Fruit fly (Drosophila melanogaster): ENCODE measurements around the gene CG44001.

CG44001 gene

DNA sequence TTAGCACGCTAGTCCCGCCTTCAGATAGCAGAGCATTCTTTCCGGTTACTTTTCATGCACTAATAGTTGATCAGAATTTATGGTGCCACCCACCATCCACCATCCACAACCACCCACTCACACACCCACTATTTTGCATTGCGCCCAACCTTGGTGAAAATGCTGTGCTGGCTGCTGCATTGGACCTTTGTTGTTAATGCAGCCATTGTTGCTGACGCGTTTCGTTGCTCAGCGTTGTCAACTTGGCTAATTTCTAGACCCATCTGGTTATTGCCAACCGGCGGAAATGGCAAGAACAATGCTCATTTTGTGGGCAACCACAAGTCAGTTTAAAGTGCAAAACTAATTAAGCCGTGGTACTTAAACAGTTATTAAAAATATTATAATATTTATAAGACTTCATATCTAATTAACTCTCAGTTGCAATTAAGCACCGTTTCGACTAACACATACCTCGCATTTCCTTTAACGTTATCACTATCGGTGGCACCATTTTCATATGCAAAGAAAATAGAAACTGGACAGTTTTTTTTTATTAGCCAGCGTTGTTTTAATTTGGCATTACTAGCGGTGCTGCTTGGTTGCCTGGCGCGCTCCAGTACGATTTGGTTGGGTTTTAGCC is 45.7 kb downstream of the CG44001 start:
- no peak for TF ChIP-seq Dll (optimal IDR thresholded peaks at IDR 0.05)
- TF ChIP-seq EcR (GFP tag; optimal IDR thresholded peaks at IDR 0.05), result no peak
- TF ChIP-seq CG8478 (optimal IDR thresholded peaks at IDR 0.05), result no peak
- TF ChIP-seq psq (optimal IDR thresholded peaks at IDR 0.05), result no peak
- TF ChIP-seq pan (optimal IDR thresholded peaks at IDR 0.05), result no peak
- TF ChIP-seq usp (GFP tag; optimal IDR thresholded peaks at IDR 0.05), result no peak

DNA sequence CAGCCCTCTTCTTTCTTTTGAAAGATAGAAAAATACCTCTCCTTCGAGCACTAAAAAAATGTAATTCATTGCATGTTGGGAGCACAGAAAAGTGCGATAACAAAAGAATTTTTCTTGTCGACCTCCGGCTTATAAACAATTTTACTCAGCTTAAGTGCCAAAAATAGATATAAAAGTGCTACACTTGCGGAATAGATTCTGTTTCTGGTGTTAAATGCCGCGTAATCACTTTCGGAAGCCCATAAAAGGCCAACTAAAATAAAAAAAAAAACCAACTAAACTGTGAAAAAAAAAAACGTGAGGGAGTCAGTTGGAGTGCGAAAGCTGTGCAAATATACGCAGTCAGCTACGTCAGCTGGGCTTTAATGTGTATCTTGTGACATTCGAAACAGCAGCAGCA is 46.6 kb downstream of the CG44001 start:
- TF ChIP-seq Dll (optimal IDR thresholded peaks at IDR 0.05), result no peak
- TF ChIP-seq pan (optimal IDR thresholded peaks at IDR 0.05), result no peak

DNA sequence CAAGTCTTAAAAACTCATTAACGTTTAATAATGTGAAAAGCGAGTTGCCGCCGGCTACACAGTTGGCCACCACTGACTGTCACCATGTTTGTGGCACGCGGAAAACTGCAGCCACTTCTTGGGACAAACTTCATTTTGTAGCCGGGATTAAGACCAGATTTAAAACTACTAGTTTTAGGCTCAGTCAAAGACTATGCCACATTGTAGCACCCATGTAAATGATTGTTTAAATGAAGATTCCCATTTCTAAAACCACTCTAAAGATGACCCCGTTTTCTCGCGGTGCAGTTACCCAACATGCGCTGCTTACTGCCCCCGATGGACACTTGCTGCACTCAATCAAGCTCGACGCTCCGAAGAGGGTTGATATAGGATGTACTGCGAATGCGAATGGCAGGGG is 47.3 kb downstream of the CG44001 start:
- no peak for TF ChIP-seq pan (optimal IDR thresholded peaks at IDR 0.05)

DNA sequence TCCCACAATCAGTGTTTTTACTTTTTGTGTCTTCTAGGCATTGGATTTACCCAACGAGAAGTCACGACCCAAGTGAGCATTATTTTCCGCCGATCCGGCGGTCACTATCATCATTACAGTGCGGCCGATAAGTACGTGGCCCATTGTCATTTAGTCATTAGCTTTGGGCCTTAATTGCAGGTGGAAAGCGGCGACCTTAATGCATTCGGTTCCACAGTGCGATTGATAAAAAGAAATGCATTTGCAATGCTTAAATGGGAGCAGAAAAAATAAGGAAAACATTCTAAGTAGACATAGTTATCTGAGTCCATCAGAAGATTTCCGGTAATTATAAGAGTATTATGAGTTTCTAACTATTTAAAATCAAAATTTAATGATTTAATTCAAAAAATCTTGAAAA is 49.1 kb downstream of the CG44001 start:
- TF ChIP-seq Dll (optimal IDR thresholded peaks at IDR 0.05) (no peak), usp (GFP tag; optimal IDR thresholded peaks at IDR 0.05) (no peak), pan (optimal IDR thresholded peaks at IDR 0.05) (no peak), CG8478 (optimal IDR thresholded peaks at IDR 0.05) (no peak), psq (optimal IDR thresholded peaks at IDR 0.05) (no peak), EcR (GFP tag; optimal IDR thresholded peaks at IDR 0.05) (no peak)

DNA sequence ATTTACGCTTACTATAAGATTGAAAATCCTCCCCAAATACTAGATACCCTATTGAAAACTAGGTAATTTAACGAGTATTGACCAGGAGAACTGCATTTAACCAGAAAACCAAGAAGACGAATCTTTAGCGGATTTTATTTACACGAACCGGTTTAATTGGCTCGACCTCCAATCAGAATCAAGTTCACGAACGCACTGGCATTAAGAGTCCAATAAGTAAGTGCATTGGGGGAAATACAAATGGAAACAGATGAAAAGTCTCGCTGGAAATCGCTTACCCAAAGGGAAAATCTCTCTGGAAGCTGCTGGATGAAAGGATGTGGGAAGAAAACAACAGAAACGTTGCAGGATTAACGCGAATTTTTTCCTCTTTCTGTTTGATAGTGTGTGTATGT is 49.5 kb downstream of the CG44001 start:
- TF ChIP-seq pan (optimal IDR thresholded peaks at IDR 0.05) (no peak), EcR (GFP tag; optimal IDR thresholded peaks at IDR 0.05) (no peak), CG8478 (optimal IDR thresholded peaks at IDR 0.05) (no peak), Dll (optimal IDR thresholded peaks at IDR 0.05) (no peak), usp (GFP tag; optimal IDR thresholded peaks at IDR 0.05) (no peak), psq (optimal IDR thresholded peaks at IDR 0.05) (no peak)

DNA sequence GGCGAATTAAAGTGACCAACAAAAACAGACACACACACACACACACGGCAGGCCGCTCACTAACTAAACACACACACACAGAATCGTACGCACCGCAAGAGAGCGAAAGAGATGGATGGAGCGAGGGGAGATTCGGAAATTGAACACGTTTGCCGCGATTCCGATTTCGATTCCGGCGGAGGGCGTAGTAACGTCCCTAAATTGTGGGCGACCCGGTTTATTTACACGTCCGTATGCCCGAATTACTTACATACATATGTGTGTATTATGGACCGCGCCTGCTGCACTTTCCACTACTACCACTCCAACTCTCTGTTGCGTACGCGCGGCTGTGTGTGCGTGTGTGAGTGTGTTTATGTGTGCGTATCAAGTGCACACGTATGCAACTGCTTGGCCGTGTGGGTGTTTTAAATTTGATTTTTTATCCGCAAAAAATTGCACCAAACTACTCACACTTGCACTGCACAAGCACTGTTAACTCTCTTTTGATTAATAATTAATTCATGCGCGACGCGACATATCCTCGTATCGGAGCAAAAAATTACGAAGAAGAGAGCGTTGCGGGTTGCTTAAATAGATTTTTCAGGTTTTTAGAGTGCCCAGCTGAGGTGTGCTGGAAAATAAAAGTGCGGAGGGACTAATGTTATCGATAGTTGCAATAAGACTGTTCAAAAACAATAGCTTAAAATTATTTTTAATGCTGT is 50.1 kb downstream of the CG44001 start, which contains the start of gene Pgant5:
Pgant5 (minus strand) TSS at position 601 of the 704 bp plus-strand sequence.
- TF ChIP-seq Dll (optimal IDR thresholded peaks at IDR 0.05), result no peak
- no peak for TF ChIP-seq EcR (GFP tag; optimal IDR thresholded peaks at IDR 0.05)
- TF ChIP-seq psq (optimal IDR thresholded peaks at IDR 0.05), result no peak
- TF ChIP-seq CG8478 (optimal IDR thresholded peaks at IDR 0.05), result peak; percentile 92
- TF ChIP-seq usp (GFP tag; optimal IDR thresholded peaks at IDR 0.05), result no peak
- TF ChIP-seq pan (optimal IDR thresholded peaks at IDR 0.05), result no peak

DNA sequence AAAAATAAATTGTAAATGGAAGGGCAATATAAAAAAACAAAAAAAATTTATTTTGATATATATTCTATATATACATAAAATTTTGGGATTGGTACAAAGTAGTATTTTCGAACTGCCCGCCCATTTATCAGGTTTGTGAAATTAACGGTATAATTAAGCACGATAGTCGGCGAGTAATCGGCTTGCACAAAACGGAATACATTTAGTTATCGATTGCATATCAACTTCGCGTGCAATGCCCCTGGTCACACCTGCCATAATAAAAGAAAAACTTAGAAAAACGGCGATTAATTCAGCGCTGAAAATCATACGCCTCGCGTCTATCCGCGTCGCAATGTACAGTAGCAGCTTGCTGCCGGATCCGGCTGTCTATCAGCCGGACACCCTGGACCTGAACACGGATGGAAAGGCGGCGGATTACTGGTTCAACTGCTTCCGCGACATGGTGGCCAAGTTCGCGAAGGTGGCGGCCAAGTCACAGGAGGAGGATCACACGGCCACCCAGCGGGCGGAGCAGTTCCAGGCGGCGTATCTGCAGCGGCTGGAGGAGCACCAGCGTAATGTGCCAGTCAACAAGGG is 50.8 kb downstream of the CG44001 start, which contains the start of gene CG5828:
CG5828 (plus strand) TSS at position 205 of the 579 bp plus-strand sequence.
- TF ChIP-seq Dll (optimal IDR thresholded peaks at IDR 0.05) (no peak), psq (optimal IDR thresholded peaks at IDR 0.05) (no peak), EcR (GFP tag; optimal IDR thresholded peaks at IDR 0.05) (no peak), usp (GFP tag; optimal IDR thresholded peaks at IDR 0.05) (no peak), CG8478 (optimal IDR thresholded peaks at IDR 0.05) (no peak), pan (optimal IDR thresholded peaks at IDR 0.05) (no peak)

DNA sequence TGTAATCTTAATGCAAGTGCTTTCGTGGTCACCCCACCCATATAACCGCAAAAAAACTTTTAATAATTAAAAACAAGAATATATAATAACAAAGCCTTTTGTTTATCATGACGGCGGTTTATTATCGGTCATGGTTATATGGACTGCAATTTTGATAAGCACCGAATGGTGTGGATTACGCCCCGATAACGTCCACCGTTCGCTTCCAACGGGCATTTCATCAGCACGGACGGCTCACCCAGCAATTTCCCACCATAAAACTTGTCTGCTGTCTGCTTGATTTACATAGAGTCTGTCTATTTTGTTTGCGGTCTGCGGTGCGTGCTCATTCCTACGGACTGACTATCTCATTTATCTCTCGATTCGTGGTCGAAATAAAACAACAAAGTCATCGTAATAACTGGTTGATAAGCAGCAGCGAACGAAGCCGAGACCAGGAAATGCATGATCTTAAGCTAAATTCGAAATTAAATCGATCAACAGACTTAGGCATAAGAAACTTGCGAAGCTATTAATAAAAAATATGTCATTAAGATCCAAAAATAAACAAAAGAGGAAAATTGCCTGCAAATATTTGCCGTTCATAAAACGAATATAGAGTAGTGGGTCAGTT is 52.4 kb downstream of the CG44001 start:
- TF ChIP-seq EcR (GFP tag; optimal IDR thresholded peaks at IDR 0.05), result no peak
- no peak for TF ChIP-seq usp (GFP tag; optimal IDR thresholded peaks at IDR 0.05)

DNA sequence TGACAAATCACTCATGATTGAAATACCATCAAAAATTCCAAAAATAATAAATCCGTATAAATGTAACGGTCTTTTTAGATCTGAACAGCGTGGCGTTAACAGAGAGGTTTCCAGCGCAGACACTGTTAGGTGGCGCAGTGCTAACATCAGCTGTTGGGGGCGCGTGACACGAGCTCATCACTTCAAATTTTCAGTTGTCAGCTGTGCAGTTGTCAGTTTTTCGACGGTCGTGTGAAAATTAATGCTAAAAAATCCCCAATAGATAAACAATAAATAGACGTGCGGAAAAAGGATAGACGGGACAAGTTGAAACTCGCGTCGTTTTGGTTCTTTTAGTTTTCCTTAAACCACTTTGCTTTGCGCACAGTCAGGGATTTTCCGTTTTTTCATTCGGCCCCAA is 53.2 kb downstream of the CG44001 start, which contains the start of gene CG4230:
CG4230 (plus strand) TSS at position 6 of the 400 bp plus-strand sequence.
- TF ChIP-seq psq (optimal IDR thresholded peaks at IDR 0.05) (no peak), Dll (optimal IDR thresholded peaks at IDR 0.05) (no peak), EcR (GFP tag; optimal IDR thresholded peaks at IDR 0.05) (no peak), CG8478 (optimal IDR thresholded peaks at IDR 0.05) (no peak), pan (optimal IDR thresholded peaks at IDR 0.05) (no peak), usp (GFP tag; optimal IDR thresholded peaks at IDR 0.05) (no peak)

DNA sequence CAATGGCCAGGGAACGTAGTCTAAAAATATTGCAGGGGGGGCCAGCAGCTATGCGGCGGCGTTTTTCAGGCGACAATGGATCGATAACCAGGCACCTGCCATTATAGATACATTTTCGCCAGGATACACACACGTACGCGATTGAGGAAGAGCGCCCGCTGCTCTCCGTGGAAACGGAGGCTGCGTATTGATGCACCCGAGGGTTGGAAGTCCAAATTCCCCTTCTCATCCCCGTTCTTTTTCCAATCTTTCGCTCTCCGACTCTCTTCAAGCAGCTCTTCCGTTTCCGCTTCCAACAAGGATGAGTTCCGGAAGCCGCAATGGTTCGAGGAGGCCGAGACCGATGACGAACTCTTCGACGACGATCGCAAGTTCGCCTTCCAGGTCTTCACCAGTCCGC is 53.7 kb downstream of the CG44001 start:
- no peak for TF ChIP-seq psq (optimal IDR thresholded peaks at IDR 0.05)
- TF ChIP-seq usp (GFP tag; optimal IDR thresholded peaks at IDR 0.05), result no peak
